Worm (Caenorhabditis elegans): ENCODE measurements around the gene F37C12.14.

Gene F37C12.14

ce11 chrIII:7185473-7185872 is at the start of gene F37C12.14:
F37C12.14 (minus strand) TSS chrIII:7185573.
- TF ChIP-seq unc-62 (GFP tag; optimal IDR thresholded peaks at IDR 0.05) = no peak

- TF ChIP-seq unc-62 (GFP tag; optimal IDR thresholded peaks at IDR 0.05) = no peak
Observed at ce11 chrIII:7234148-7234547, 48.8 kb upstream of the F37C12.14 start, which contains the start of gene ndus-8. ndus-8 (minus strand) TSS chrIII:7234202.

- TF ChIP-seq unc-62 (GFP tag; optimal IDR thresholded peaks at IDR 0.05) = no peak
Observed at ce11 chrIII:7232782-7233181, 47.4 kb upstream of the F37C12.14 start, which contains the start of gene adr-2. adr-2 (minus strand) TSS chrIII:7232882.

ce11 chrIII:7230841-7231240 is 45.5 kb upstream of the F37C12.14 start, which contains the start of gene R151.10:
R151.10 (minus strand) TSS chrIII:7230941.
- no peak for TF ChIP-seq unc-62 (GFP tag; optimal IDR thresholded peaks at IDR 0.05)

- no peak for TF ChIP-seq unc-62 (GFP tag; optimal IDR thresholded peaks at IDR 0.05)
Observed at ce11 chrIII:7229687-7230086, 44.3 kb upstream of the F37C12.14 start, which contains the start of gene R151.8. R151.8 (minus strand) TSS chrIII:7229787.

ce11 chrIII:7226607-7227006 is 41.2 kb upstream of the F37C12.14 start, which contains the start of gene hsp-75:
hsp-75 (minus strand) TSS chrIII:7226707.
- no peak for TF ChIP-seq unc-62 (GFP tag; optimal IDR thresholded peaks at IDR 0.05)

- TF ChIP-seq unc-62 (GFP tag; optimal IDR thresholded peaks at IDR 0.05) = no peak
Observed at ce11 chrIII:7223029-7223428, 37.7 kb upstream of the F37C12.14 start, which contains the start of gene der-2. der-2 (minus strand) TSS chrIII:7223129.

ce11 chrIII:7221103-7221502 is 35.7 kb upstream of the F37C12.14 start:
- TF ChIP-seq unc-62 (GFP tag; optimal IDR thresholded peaks at IDR 0.05) = no peak

ce11 chrIII:7216924-7217521 is 31.6 kb upstream of the F37C12.14 start:
- TF ChIP-seq unc-62 (GFP tag; optimal IDR thresholded peaks at IDR 0.05) = no peak

ce11 chrIII:7216226-7216625 is 30.9 kb upstream of the F37C12.14 start, which contains the start of gene R151.1:
R151.1 (plus strand) TSS chrIII:7216526.
- no peak for TF ChIP-seq unc-62 (GFP tag; optimal IDR thresholded peaks at IDR 0.05)

ce11 chrIII:7215532-7215931 is 30.2 kb upstream of the F37C12.14 start:
- TF ChIP-seq unc-62 (GFP tag; optimal IDR thresholded peaks at IDR 0.05) = no peak

- TF ChIP-seq unc-62 (GFP tag; optimal IDR thresholded peaks at IDR 0.05) = no peak
Observed at ce11 chrIII:7212028-7212427, 26.7 kb upstream of the F37C12.14 start.

ce11 chrIII:7210486-7210885 is 25.1 kb upstream of the F37C12.14 start:
- TF ChIP-seq unc-62 (GFP tag; optimal IDR thresholded peaks at IDR 0.05) = no peak

- TF ChIP-seq unc-62 (GFP tag; optimal IDR thresholded peaks at IDR 0.05) = no peak
Observed at ce11 chrIII:7209721-7210120, 24.3 kb upstream of the F37C12.14 start, which contains the start of gene R151.2. R151.2 (plus strand) TSS chrIII:7209967.

ce11 chrIII:7207903-7208497 is 22.6 kb upstream of the F37C12.14 start, which contains the start of gene rpl-6:
rpl-6 (plus strand) TSS chrIII:7208447.
- no peak for TF ChIP-seq unc-62 (GFP tag; optimal IDR thresholded peaks at IDR 0.05)

ce11 chrIII:7203130-7203775 is 17.9 kb upstream of the F37C12.14 start:
- TF ChIP-seq unc-62 (GFP tag; optimal IDR thresholded peaks at IDR 0.05) = no peak

Measured in whole organism, dauer.